Worm (Caenorhabditis elegans): ENCODE results near the gene gkow-1.

Gene gkow-1

ce11 chrIV:10396827-10397226, 38.9 kb downstream of the gkow-1 start (continued):
- TF ChIP-seq ccch-3 (GFP tag; optimal IDR thresholded peaks at IDR 0.05), result no peak
- TF ChIP-seq xnd-1 (tag; optimal IDR thresholded peaks at IDR 0.05), result no peak
- TF ChIP-seq F55B11.4 (tag; optimal IDR thresholded peaks at IDR 0.05; ENCODE audit: borderline replicate concordance, insufficient read depth), result no peak
- TF ChIP-seq hmg-1.2 (GFP tag; IDR thresholded peaks at IDR 0.05), result no peak
- no peak for TF ChIP-seq aptf-2 (GFP tag; conservative IDR thresholded peaks at IDR 0.05)

ce11 chrIV:10398244-10398643, 40.3 kb downstream of the gkow-1 start:
- no peak for TF ChIP-seq let-526 (GFP tag; IDR thresholded peaks at IDR 0.05)
- no peak for TF ChIP-seq ccch-3 (GFP tag; optimal IDR thresholded peaks at IDR 0.05)
- no peak for TF ChIP-seq nfyb-1 (GFP tag; IDR thresholded peaks at IDR 0.05)
- no peak for TF ChIP-seq K11D2.4 (GFP tag; IDR thresholded peaks at IDR 0.05)
- no peak for TF ChIP-seq madf-3 (GFP tag; IDR thresholded peaks at IDR 0.05)
- TF ChIP-seq ama-1 (optimal IDR thresholded peaks at IDR 0.05), result no peak
- TF ChIP-seq ama-1 (GFP tag; optimal IDR thresholded peaks at IDR 0.05), result no peak
- TF ChIP-seq akir-1 (GFP tag; optimal IDR thresholded peaks at IDR 0.05), result no peak
- no peak for TF ChIP-seq ceh-58 (GFP tag; IDR thresholded peaks at IDR 0.05)
- no peak for TF ChIP-seq lsl-1 (GFP tag; optimal IDR thresholded peaks at IDR 0.05)
- TF ChIP-seq hlh-12 (tag; optimal IDR thresholded peaks at IDR 0.05), result no peak
- no peak for TF ChIP-seq fkh-3 (tag; optimal IDR thresholded peaks at IDR 0.05)
- no peak for TF ChIP-seq ceh-100 (GFP tag; IDR thresholded peaks at IDR 0.05)
- no peak for TF ChIP-seq lin-35 (GFP tag; optimal IDR thresholded peaks at IDR 0.05)
- no peak for TF ChIP-seq F39B2.1 (GFP tag; IDR thresholded peaks at IDR 0.05)
- TF ChIP-seq snpc-1.1 (tag; optimal IDR thresholded peaks at IDR 0.05; ENCODE audit: insufficient read depth), result no peak
- TF ChIP-seq lin-26 (GFP tag; IDR thresholded peaks at IDR 0.05), result no peak

ce11 chrIV:10403193-10404058, 45.5 kb downstream of the gkow-1 start, which contains the start of gene gpa-7:
Gene gpa-7 (plus strand): TSS chrIV:10404008.
- peak; percentile 8; the same call in 1 of the 2 replicates for TF ChIP-seq pbrm-1 (GFP tag; IDR thresholded peaks at IDR 0.05)
- no peak for TF ChIP-seq aptf-2 (GFP tag; conservative IDR thresholded peaks at IDR 0.05)
- no peak for TF ChIP-seq cebp-2 (GFP tag; IDR thresholded peaks at IDR 0.05)
- TF ChIP-seq K12H6.12 (tag; optimal IDR thresholded peaks at IDR 0.05), result peak; percentile 76
- TF ChIP-seq F22D6.2 (tag; optimal IDR thresholded peaks at IDR 0.05), result no peak
- 0 out of 2 replicates have a peak, but pooled peaks have one; percentile 9 for TF ChIP-seq rcor-1 (GFP tag; IDR thresholded peaks at IDR 0.05)
- TF ChIP-seq Y56A3A.18 (GFP tag; IDR thresholded peaks at IDR 0.05), result no peak
- TF ChIP-seq attf-5 (GFP tag; optimal IDR thresholded peaks at IDR 0.05), result peak; percentile 19
- TF ChIP-seq lin-40 (tag; optimal IDR thresholded peaks at IDR 0.05), result peak; percentile 54
- no peak for TF ChIP-seq K11D2.4 (GFP tag; IDR thresholded peaks at IDR 0.05)
- TF ChIP-seq tbp1 (GFP tag; optimal IDR thresholded peaks at IDR 0.05), result no peak
- no peak for TF ChIP-seq cebp-1 (GFP tag; IDR thresholded peaks at IDR 0.05)
- peak; percentile 41 for TF ChIP-seq cebp-1 (tag; optimal IDR thresholded peaks at IDR 0.05)
- TF ChIP-seq zfh-2 (GFP tag; conservative IDR thresholded peaks at IDR 0.05), result no peak; the same call in none of the 2 replicates
- TF ChIP-seq die-1 (tag; optimal IDR thresholded peaks at IDR 0.05), result peak; percentile 13
- peak; percentile 59; the same call in 1 of the 2 replicates for TF ChIP-seq hmg-1.2 (GFP tag; IDR thresholded peaks at IDR 0.05)
- TF ChIP-seq sea-2 (GFP tag; IDR thresholded peaks at IDR 0.05), result no peak
- TF ChIP-seq chd-7 (tag; optimal IDR thresholded peaks at IDR 0.05), result peak; percentile 71
- TF ChIP-seq hsf-1 (GFP tag; IDR thresholded peaks at IDR 0.05), result no peak
- 0 out of 2 replicates have a peak, but pooled peaks have one; percentile 47 for TF ChIP-seq egl-18 (GFP tag; IDR thresholded peaks at IDR 0.05)
- TF ChIP-seq ZK185.1 (tag; optimal IDR thresholded peaks at IDR 0.05; ENCODE audit: poor library complexity, severe bottlenecking), result peak; percentile 10
- TF ChIP-seq somi-1 (GFP tag; optimal IDR thresholded peaks at IDR 0.05), result peak; percentile 58
- TF ChIP-seq lin-35 (GFP tag; optimal IDR thresholded peaks at IDR 0.05), result peak in 1 of 3 experiments; percentile 70
- no peak for TF ChIP-seq madf-10 (tag; optimal IDR thresholded peaks at IDR 0.05)
